Fruit fly (Drosophila melanogaster): ENCODE results near the gene CG34248.

The CG34248 gene

DNA sequence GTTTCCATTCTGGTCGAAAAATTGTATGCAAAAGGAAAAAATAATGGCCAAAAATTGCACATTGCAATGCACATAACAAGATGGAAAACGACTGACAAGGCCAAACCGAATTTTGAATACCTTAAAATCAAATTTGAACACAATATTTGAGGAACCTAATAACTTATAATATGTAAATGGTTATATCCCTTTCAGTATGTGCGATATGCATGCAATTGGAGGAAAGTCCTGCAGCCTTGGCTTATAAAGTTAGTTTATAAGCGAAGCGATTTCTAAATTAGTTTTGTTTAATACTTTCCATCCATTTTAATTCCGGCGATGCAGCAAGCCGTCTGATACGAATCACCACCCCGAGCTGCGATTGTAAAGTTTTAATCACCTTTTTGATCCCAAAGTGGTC, 45.5 kb downstream of the CG34248 start:
- no peak for TF ChIP-seq rn (GFP tag; IDR thresholded peaks at IDR 0.05)
- no peak for TF ChIP-seq CG15710 (tag; optimal IDR thresholded peaks at IDR 0.05)
- no peak for TF ChIP-seq D1 (tag; optimal IDR thresholded peaks at IDR 0.05)
- TF ChIP-seq Snoo (tag; optimal IDR thresholded peaks at IDR 0.05): no peak
- TF ChIP-seq CG14655 (GFP tag; optimal IDR thresholded peaks at IDR 0.05): no peak
- TF ChIP-seq CG34367 (tag; optimal IDR thresholded peaks at IDR 0.05): no peak
- TF ChIP-seq fd96Ca (GFP tag; IDR thresholded peaks at IDR 0.05): no peak
- TF ChIP-seq CG9948 (tag; optimal IDR thresholded peaks at IDR 0.05): no peak
- no peak for TF ChIP-seq CG8159 (tag; optimal IDR thresholded peaks at IDR 0.05)
- TF ChIP-seq CG17806 (tag; optimal IDR thresholded peaks at IDR 0.05): no peak
- no peak for TF ChIP-seq CG13204 (GFP tag; optimal IDR thresholded peaks at IDR 0.05)
- no peak for TF ChIP-seq EcR (GFP tag; optimal IDR thresholded peaks at IDR 0.05)
- TF ChIP-seq CG4496 (GFP tag; IDR thresholded peaks at IDR 0.05): no peak
- TF ChIP-seq CG10348 (GFP tag; IDR thresholded peaks at IDR 0.05): no peak
- TF ChIP-seq Ets98B (GFP tag; IDR thresholded peaks at IDR 0.05): no peak
- no peak for TF ChIP-seq Pif1A (GFP tag; optimal IDR thresholded peaks at IDR 0.05)
- no peak for TF ChIP-seq gl (tag; optimal IDR thresholded peaks at IDR 0.05)
- TF ChIP-seq Pif1B (GFP tag; optimal IDR thresholded peaks at IDR 0.05): no peak
- TF ChIP-seq CG8301 (tag; optimal IDR thresholded peaks at IDR 0.05): no peak
- TF ChIP-seq CG12605 (GFP tag; IDR thresholded peaks at IDR 0.05): no peak

DNA sequence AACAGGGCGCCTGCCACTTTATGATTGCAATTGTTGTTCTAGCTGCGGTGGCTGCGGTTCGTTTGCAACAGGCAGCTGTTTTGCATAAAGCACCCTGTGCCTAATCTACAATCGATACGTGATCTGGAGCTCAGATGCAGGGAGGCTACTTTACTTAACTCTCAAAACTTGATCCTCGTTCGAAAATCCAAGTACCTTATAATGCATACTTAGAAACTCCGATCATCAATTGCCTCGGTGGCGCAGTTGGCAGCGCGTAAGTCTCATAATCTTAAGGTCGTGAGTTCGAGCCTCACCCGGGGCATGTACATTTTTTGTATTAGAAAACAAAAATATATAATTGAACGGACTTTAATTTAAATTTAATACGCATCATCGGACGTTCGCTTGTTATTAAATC, 48.9 kb downstream of the CG34248 start:
- TF ChIP-seq CG13204 (GFP tag; optimal IDR thresholded peaks at IDR 0.05) (no peak), CG34367 (tag; optimal IDR thresholded peaks at IDR 0.05) (no peak), Ets98B (GFP tag; IDR thresholded peaks at IDR 0.05) (no peak), CG8159 (tag; optimal IDR thresholded peaks at IDR 0.05) (no peak), CG10348 (GFP tag; IDR thresholded peaks at IDR 0.05) (no peak), CG32121 (GFP tag; IDR thresholded peaks at IDR 0.05) (no peak), CG4496 (GFP tag; IDR thresholded peaks at IDR 0.05) (no peak), CG14655 (GFP tag; optimal IDR thresholded peaks at IDR 0.05) (no peak), CG12605 (GFP tag; IDR thresholded peaks at IDR 0.05) (no peak), D1 (tag; optimal IDR thresholded peaks at IDR 0.05) (no peak), fd96Ca (GFP tag; IDR thresholded peaks at IDR 0.05) (no peak), EcR (GFP tag; optimal IDR thresholded peaks at IDR 0.05) (no peak), CG9948 (tag; optimal IDR thresholded peaks at IDR 0.05) (no peak), Snoo (tag; optimal IDR thresholded peaks at IDR 0.05) (no peak), CG15710 (tag; optimal IDR thresholded peaks at IDR 0.05) (no peak), CG8301 (tag; optimal IDR thresholded peaks at IDR 0.05) (no peak)

- TF ChIP-seq CG32121 (GFP tag; IDR thresholded peaks at IDR 0.05) (no peak), CG14655 (GFP tag; optimal IDR thresholded peaks at IDR 0.05) (peak; percentile 66)
Measured at dm6 chr3L:16221278-16221677, 49.4 kb downstream of the CG34248 start.

Measured in whole organism, pupa.